Fruit fly (Drosophila melanogaster) whole organism, larva: Measurements from ENCODE around the gene CG13989.

ENCODE experiments used
- noc ChIP-seq: fragments of 200-800 bp; sonication (Bioruptor generic); optimal IDR thresholded peaks from 3 replicates; lab custom pipeline; 2019; ENCODE audit warnings: missing biosample characterization, mild to moderate bottlenecking, missing genetic modification characterization, moderate library complexity

The CG13989 gene

dm6 chr2L:6160100-6160499 is at the start of gene CG13989:
Gene CG13989 (plus strand): TSS chr2L:6160400.
- TF ChIP-seq noc (tag; lab: Kevin White, UChicago) = no peak

dm6 chr2L:6110781-6111180 is 49.4 kb upstream of the CG13989 start:
- no peak for TF ChIP-seq noc (tag; lab: Kevin White, UChicago)

dm6 chr2L:6118212-6118611 is 42.0 kb upstream of the CG13989 start, which contains the start of gene CG31642:
Gene CG31642 (plus strand): TSS chr2L:6118512.
- TF ChIP-seq noc (tag; lab: Kevin White, UChicago) = no peak

dm6 chr2L:6124815-6125214 is 35.4 kb upstream of the CG13989 start, which contains the start of gene Arpc4:
Gene Arpc4 (plus strand): TSS chr2L:6125132.
- TF ChIP-seq noc (tag; lab: Kevin White, UChicago) = no peak

dm6 chr2L:6127478-6127877 is 32.7 kb upstream of the CG13989 start, which contains the start of gene WDR79:
Gene WDR79 (minus strand): TSS chr2L:6127775.
- no peak for TF ChIP-seq noc (tag; lab: Kevin White, UChicago)

- no peak for TF ChIP-seq noc (tag; lab: Kevin White, UChicago)
Observed at dm6 chr2L:6130522-6131073, 29.6 kb upstream of the CG13989 start, which contains the start of the genes B9d2, tctn and CG9222. Gene B9d2 (minus strand): TSS chr2L:6130651. Gene tctn (minus strand): TSS chr2L:6130651. Gene CG9222 (plus strand): TSS chr2L:6131023.

- TF ChIP-seq noc (tag; lab: Kevin White, UChicago) = no peak
Observed at dm6 chr2L:6139082-6139481, 21.1 kb upstream of the CG13989 start, which contains the start of gene CG13991. Gene CG13991 (plus strand): TSS chr2L:6139382.

- no peak for TF ChIP-seq noc (tag; lab: Kevin White, UChicago)
Observed at dm6 chr2L:6151669-6152068, 8.5 kb upstream of the CG13989 start, which contains the start of gene Muc26B. Gene Muc26B (plus strand): TSS chr2L:6151969.

- TF ChIP-seq noc (tag; lab: Kevin White, UChicago) = no peak
Observed at dm6 chr2L:6155041-6155440, 5.2 kb upstream of the CG13989 start, which contains the start of gene CG31639. Gene CG31639 (minus strand): TSS chr2L:6155141.

- no peak for TF ChIP-seq noc (tag; lab: Kevin White, UChicago)
Observed at dm6 chr2L:6165686-6166085, 5.5 kb downstream of the CG13989 start.

dm6 chr2L:6169119-6169518 is 8.9 kb downstream of the CG13989 start:
- no peak for TF ChIP-seq noc (tag; lab: Kevin White, UChicago)

- no peak for TF ChIP-seq noc (tag; lab: Kevin White, UChicago)
Observed at dm6 chr2L:6171166-6171565, 11.0 kb downstream of the CG13989 start.

- TF ChIP-seq noc (tag; lab: Kevin White, UChicago) = no peak
Observed at dm6 chr2L:6172996-6173395, 12.8 kb downstream of the CG13989 start.

- TF ChIP-seq noc (tag; lab: Kevin White, UChicago) = no peak
Observed at dm6 chr2L:6176408-6176807, 16.2 kb downstream of the CG13989 start.

dm6 chr2L:6177141-6177540 is 16.9 kb downstream of the CG13989 start:
- no peak for TF ChIP-seq noc (tag; lab: Kevin White, UChicago)

dm6 chr2L:6178118-6178739 is 18.0 kb downstream of the CG13989 start:
- no peak for TF ChIP-seq noc (tag; lab: Kevin White, UChicago)
